Worm (Caenorhabditis elegans): ENCODE results near the gene zzz-1.

DNA sequence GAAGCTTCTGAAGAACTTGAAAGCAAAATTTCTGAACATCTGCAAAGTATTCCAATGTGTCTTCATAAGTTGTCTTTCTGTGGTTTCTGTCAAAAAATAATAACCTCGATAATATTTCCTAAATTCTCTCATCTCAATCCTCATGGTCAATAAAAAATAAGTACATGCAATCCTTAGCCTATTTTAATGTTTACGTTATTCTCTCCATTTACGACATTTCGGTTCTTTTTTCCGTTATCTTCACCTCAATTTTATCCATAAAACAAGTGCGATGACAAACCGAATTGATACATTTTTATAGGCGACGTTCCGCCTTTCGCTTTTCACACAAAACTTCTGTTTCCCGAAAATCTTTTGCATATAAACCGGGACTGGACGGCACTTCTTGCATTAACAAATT lies 40.5 kb upstream of the zzz-1 start, which contains the start of gene col-153:
- TF ChIP-seq fkh-10 (GFP tag; optimal IDR thresholded peaks at IDR 0.05) = no peak
- no peak for TF ChIP-seq nhr-90 (tag; optimal IDR thresholded peaks at IDR 0.05; ENCODE audit: poor library complexity)
- TF ChIP-seq skn-1 (tag; optimal IDR thresholded peaks at IDR 0.05) = no peak
- TF ChIP-seq sptf-1 (tag; optimal IDR thresholded peaks at IDR 0.05) = no peak
- no peak for TF ChIP-seq pag-3 (tag; optimal IDR thresholded peaks at IDR 0.05; ENCODE audit: borderline replicate concordance, insufficient read depth)
- no peak for TF ChIP-seq ces-1 (GFP tag; optimal IDR thresholded peaks at IDR 0.05)
- no peak for TF ChIP-seq lin-35 (GFP tag; optimal IDR thresholded peaks at IDR 0.05)
- no peak for TF ChIP-seq ama-1 (optimal IDR thresholded peaks at IDR 0.05)
- no peak for TF ChIP-seq pqm-1 (tag; optimal IDR thresholded peaks at IDR 0.05)
- no peak for TF ChIP-seq egl-27 (tag; optimal IDR thresholded peaks at IDR 0.05)
- TF ChIP-seq lsy-2 (tag; optimal IDR thresholded peaks at IDR 0.05) = no peak
- TF ChIP-seq ceh-88 (GFP tag; IDR thresholded peaks at IDR 0.05) = no peak

Measured in whole organism, L1 larva.